Worm (Caenorhabditis elegans): Measurements from ENCODE around the gene C03G5.14.

- TF ChIP-seq dmd-4 (tag; optimal IDR thresholded peaks at IDR 0.05; ENCODE audit: borderline replicate concordance) (no peak), pat-9 (tag; optimal IDR thresholded peaks at IDR 0.05) (no peak), ceh-24 (tag; optimal IDR thresholded peaks at IDR 0.05) (no peak), sox-4 (tag; optimal IDR thresholded peaks at IDR 0.05) (no peak), hlh-8 (tag; optimal IDR thresholded peaks at IDR 0.05) (no peak), ceh-31 (tag; optimal IDR thresholded peaks at IDR 0.05) (no peak), ceh-19 (GFP tag; optimal IDR thresholded peaks at IDR 0.05) (no peak), ets-4 (tag; optimal IDR thresholded peaks at IDR 0.05) (no peak), madf-2 (tag; optimal IDR thresholded peaks at IDR 0.05) (no peak), ahr-1 (tag; optimal IDR thresholded peaks at IDR 0.05) (no peak)
These were observed 36.3 kb upstream of the C03G5.14 start for ce11 chrX:8485392-8485791.

Data from whole organism, late embryonic.